Worm (Caenorhabditis elegans) whole organism, mixed stage, embryonic: ENCODE results near the gene srz-24.

Experiments used
- ceh-39 ChIP-seq: fragments of 150-350 bp; optimal IDR thresholded peaks from 2 replicates; lab custom pipeline; 2014; ENCODE audit warnings: missing biosample characterization, missing genetic modification characterization
- ces-1 ChIP-seq: fragments of 150-350 bp; optimal IDR thresholded peaks from 2 replicates; lab custom pipeline; 2014; ENCODE audit warnings: missing biosample characterization, missing genetic modification reagents, missing genetic modification characterization
- cnd-1 ChIP-seq: fragments of 200-800 bp; sonication (Bioruptor generic); optimal IDR thresholded peaks from 2 replicates; lab custom pipeline; 2018; ENCODE audit warnings: mild to moderate bottlenecking, missing genetic modification characterization, missing compliant biosample characterization
- elt-3 ChIP-seq: fragments of 150-350 bp; optimal IDR thresholded peaks from 2 replicates; lab custom pipeline; 2014; ENCODE audit warnings: missing biosample characterization, missing genetic modification characterization
- lin-13 ChIP-seq: fragments of 150-350 bp; optimal IDR thresholded peaks from 2 replicates; lab custom pipeline; 2014; ENCODE audit warnings: missing biosample characterization, missing genetic modification characterization
- mep-1 ChIP-seq: fragments of 150-350 bp; optimal IDR thresholded peaks from 2 replicates; lab custom pipeline; 2017; ENCODE audit warnings: missing biosample characterization, missing genetic modification reagents, missing genetic modification characterization, inconsistent platforms
- nhr-237 ChIP-seq: fragments of 150-350 bp; optimal IDR thresholded peaks from 2 replicates; lab custom pipeline; 2014; ENCODE audit warnings: missing biosample characterization, missing genetic modification characterization
- pha-4 ChIP-seq: fragments of 150-350 bp; optimal IDR thresholded peaks from 2 replicates; lab custom pipeline; 2018; ENCODE audit warnings: missing biosample characterization, missing genetic modification reagents, missing genetic modification characterization
- snpc-4 ChIP-seq: fragments of 150-350 bp; optimal IDR thresholded peaks from 2 replicates; lab custom pipeline; 2014; ENCODE audit warnings: missing biosample characterization, missing genetic modification characterization
- sptf-1 ChIP-seq: sonication (generic microtip); optimal IDR thresholded peaks from 2 replicates; lab custom pipeline; 2017; ENCODE audit warnings: mild to moderate bottlenecking, missing genetic modification characterization, moderate library complexity, missing compliant biosample characterization
- tbx-8 ChIP-seq: fragments of 200-800 bp; sonication (Bioruptor generic); optimal IDR thresholded peaks from 2 replicates; lab custom pipeline; 2018; ENCODE audit warnings: mild to moderate bottlenecking, missing genetic modification characterization, moderate library complexity, missing compliant biosample characterization
- unc-39 ChIP-seq: fragments of 150-350 bp; optimal IDR thresholded peaks from 2 replicates; lab custom pipeline; 2014; ENCODE audit warnings: missing biosample characterization, missing genetic modification characterization
- ztf-11 ChIP-seq: fragments of 150-350 bp; optimal IDR thresholded peaks from 2 replicates; lab custom pipeline; 2014; ENCODE audit warnings: missing biosample characterization, missing genetic modification characterization

DNA sequence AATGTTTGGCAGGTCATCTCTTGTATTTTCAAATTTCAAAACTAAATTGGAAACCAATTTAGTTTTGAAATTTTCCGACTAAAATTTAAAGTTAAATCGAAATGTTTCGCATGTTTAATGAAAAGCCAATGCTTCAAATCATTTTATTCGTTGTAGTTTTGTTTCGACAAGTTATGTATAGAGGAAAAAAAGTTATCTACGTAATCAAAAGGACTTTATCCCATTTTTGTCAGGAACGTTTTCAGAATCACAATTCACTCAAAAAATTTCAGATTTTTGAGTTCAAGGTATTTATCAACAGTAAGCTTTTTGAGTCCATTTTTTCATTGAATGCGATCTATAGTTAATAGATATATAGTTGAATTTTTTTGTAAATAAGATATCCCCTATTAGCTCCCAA, 42.3 kb downstream of the srz-24 start, which contains the start of gene str-168:
- no peak for TF ChIP-seq sptf-1 (tag; lab: Kevin White, UChicago)
- TF ChIP-seq mep-1 (tag; lab: Kevin White, UChicago): no peak
- TF ChIP-seq pha-4 (tag; lab: Kevin White, UChicago): no peak
- no peak for TF ChIP-seq cnd-1 (tag; lab: Kevin White, UChicago)
- no peak for TF ChIP-seq ztf-11 (tag; lab: Kevin White, UChicago)
- no peak for TF ChIP-seq lin-13 (tag; lab: Kevin White, UChicago)
- no peak for TF ChIP-seq snpc-4 (tag; lab: Kevin White, UChicago)
- no peak for TF ChIP-seq ceh-39 (tag; lab: Kevin White, UChicago)
- no peak for TF ChIP-seq ces-1 (GFP tag; lab: Kevin White, UChicago)
- no peak for TF ChIP-seq unc-39 (tag; lab: Kevin White, UChicago)
- no peak for TF ChIP-seq nhr-237
- no peak for TF ChIP-seq elt-3 (tag; lab: Kevin White, UChicago)
- TF ChIP-seq tbx-8 (GFP tag; lab: Kevin White, UChicago): no peak
